Fruit fly (Drosophila melanogaster) whole organism, larva: ENCODE results near the gene LanA.

Source experiments
- noc ChIP-seq: fragments of 200-800 bp; sonication (Bioruptor generic); optimal IDR thresholded peaks from 3 replicates; lab custom pipeline; 2019; ENCODE audit warnings: missing biosample characterization, mild to moderate bottlenecking, missing genetic modification characterization, moderate library complexity

The LanA gene

dm6 chr3L:6217806-6218205, at the start of gene LanA:
TSS of gene LanA (minus strand) at chr3L:6218022.
- TF ChIP-seq noc (tag; lab: Kevin White, UChicago) = no peak

dm6 chr3L:6267509-6267908, 49.7 kb upstream of the LanA start:
- TF ChIP-seq noc (tag; lab: Kevin White, UChicago) = no peak

DNA sequence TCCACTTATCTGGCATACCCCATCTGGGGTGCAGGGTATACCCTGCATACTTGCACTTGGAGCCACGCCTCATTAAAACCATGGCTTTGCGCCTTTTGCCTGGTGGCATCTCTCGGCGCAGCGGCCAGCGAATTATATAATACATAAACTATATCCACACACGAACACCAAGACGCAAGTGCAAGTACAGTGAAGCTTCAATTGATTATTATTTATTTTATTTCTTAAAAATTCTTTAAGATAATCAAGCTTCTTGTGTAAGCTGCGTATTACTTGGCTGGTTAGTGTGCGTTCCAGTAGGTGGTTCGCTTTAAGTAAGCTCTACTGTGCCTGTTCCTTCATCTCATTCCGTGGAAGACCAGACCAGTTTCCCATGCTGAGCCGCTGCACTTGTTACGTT, 48.5 kb upstream of the LanA start:
- no peak for TF ChIP-seq noc (tag; lab: Kevin White, UChicago)

DNA sequence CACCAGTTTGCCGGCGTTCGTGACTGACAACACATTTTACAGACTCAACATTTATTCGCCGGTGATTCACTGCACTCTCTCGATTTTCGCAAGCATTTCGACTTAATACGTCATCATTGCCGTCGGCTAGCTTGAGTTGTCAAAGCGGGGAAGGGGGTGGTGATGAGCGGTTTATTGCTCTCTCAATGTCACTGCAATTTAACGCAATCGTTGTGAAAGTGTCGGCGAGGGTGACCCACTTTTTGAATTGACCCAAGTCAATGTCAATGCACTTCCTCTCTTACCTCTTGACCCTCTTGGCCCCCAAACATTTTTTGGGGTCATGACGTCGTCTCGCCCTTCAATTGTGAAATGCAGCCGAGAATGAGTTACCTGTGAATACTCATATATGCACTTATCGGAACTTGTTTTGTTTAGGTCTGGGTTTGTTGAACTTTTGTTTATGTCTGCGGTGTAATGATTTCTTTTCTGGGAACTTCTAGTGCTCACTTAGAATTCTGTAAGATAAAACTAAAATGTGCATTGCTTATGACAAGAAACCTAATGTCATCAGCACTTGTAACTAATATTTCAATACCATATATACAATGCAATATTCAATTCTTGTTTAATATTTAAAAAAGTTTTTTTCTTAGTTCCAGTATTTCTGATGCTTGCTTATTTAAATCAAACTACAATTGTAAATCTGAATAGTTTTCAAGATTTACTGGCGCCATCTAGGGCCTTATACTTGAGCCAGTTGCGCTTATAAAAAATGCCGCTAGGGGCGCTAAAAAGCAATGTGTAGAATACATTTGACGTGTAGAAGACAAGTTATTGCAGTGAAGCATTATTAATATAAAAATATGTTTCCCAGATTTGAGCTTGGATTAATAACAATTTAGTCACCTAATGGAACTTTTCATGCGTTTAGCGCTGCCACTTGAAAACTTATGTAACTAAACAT, 46.3 kb upstream of the LanA start:
- no peak for TF ChIP-seq noc (tag; lab: Kevin White, UChicago)

- TF ChIP-seq noc (tag; lab: Kevin White, UChicago) = no peak
Observed at dm6 chr3L:6263470-6263869, 45.6 kb upstream of the LanA start.

DNA sequence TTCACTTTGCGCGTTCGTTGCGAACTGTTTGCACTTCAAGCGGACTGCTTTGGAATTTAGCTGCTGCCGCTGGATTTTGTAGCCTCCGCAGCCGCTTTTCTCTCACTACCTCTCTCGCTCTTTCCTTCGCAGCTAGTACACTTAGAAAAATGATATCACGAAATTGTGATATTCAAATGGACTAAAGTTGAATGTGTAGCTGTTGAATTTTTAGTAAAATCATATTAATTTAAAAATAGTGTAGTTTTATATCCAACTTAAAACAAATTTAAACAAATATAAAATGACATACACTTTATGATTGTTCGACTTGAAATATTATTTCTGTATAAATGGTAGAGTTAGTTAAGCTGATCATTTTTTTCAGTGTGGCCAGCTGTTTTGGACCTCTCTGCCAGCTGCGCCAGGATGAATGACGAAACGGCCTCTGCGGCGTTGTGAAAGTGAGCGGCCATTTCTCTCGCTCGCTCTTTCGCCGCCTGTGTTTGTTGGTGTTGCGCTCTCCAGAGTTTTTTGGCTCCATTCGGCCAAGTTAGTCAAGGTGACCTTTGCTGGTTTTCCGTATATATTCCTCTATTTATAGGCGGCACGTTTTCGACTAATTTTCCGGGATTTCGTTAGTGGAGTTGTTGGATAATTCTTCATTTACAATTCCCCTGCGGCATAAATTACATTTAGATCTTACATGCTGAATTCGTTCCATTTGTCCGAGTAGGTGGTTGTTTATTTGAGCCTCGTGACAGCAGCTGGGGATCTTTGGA, 45.0 kb upstream of the LanA start, which contains the start of gene Ldh:
Ldh (minus strand) TSS at position 51 of the 761 bp plus-strand sequence.
- peak; percentile 94 for TF ChIP-seq noc (tag; lab: Kevin White, UChicago)

DNA sequence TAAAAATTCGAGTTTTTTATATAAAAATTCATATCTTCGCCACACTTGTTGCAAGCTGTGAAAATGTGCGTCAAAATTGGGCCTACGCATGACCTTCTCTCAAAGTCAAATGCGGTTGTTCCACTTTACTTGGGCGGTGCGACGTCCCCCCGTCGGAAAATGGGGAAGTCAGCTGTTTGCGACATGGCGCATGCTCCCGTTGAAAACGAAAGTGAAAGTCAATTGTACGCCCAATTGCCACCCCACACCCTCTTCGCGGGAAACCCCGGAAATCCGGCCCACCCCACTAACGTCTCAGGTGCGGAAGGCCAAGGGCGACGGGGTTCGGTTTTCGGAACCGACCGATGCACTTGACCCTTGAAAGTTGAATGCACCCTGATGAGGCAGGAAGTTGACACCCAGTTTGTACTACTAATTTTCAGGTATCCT, 44.3 kb upstream of the LanA start:
- TF ChIP-seq noc (tag; lab: Kevin White, UChicago) = no peak

- TF ChIP-seq noc (tag; lab: Kevin White, UChicago) = no peak
Observed at dm6 chr3L:6261230-6261629, 43.4 kb upstream of the LanA start.

dm6 chr3L:6258660-6259059, 40.8 kb upstream of the LanA start, which contains the start of gene CG10163:
TSS of gene CG10163 (minus strand) at chr3L:6258760.
- TF ChIP-seq noc (tag; lab: Kevin White, UChicago) = no peak

dm6 chr3L:6256408-6257188, 38.8 kb upstream of the LanA start, which contains the start of gene Best2:
TSS of gene Best2 (minus strand) at chr3L:6256665.
- TF ChIP-seq noc (tag; lab: Kevin White, UChicago) = peak; percentile 88

dm6 chr3L:6254427-6255105, 36.7 kb upstream of the LanA start:
- TF ChIP-seq noc (tag; lab: Kevin White, UChicago) = no peak

- no peak for TF ChIP-seq noc (tag; lab: Kevin White, UChicago)
Observed at dm6 chr3L:6253730-6254129, 35.9 kb upstream of the LanA start.

- no peak for TF ChIP-seq noc (tag; lab: Kevin White, UChicago)
Observed at dm6 chr3L:6249178-6250078, 31.6 kb upstream of the LanA start.

DNA sequence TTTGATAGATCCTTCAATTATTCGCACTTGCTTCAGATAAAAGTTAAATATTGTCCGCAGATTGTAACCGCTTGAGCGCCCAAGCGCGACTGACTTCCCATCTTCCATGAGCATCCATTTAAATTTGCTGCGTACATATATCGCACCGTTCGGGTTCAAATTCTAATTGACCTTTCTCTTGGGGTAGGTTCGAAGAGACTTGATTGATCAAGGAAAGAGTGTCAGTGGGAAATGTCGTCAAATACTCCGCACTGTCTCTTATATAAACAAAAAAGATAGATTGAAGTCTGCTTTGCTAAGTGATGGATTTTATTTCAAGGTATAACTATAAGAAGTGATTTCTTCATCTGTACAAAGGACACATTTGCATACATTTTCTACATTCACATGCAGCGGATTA, 27.8 kb upstream of the LanA start, which contains the start of gene Mdr65:
Mdr65 (minus strand) TSS at position 101 of the 400 bp plus-strand sequence.
- TF ChIP-seq noc (tag; lab: Kevin White, UChicago) = no peak
